Fruit fly (Drosophila melanogaster) whole organism, embryonic: ENCODE data around the gene CG14219.
A peak's percentile ranks its signal among the peaks of the same experiment; 100 is the strongest.

Source experiments
- B-H1 ChIP-seq: fragments of 200-800 bp; sonication (Bioruptor generic); IDR thresholded peaks from 3 replicates; pipeline ENCODE4 v1.3.6; 2022; ENCODE audit warnings: missing biosample characterization, missing genetic modification characterization
- Bgb ChIP-seq: fragments of 200-800 bp; sonication (Bioruptor generic); IDR thresholded peaks from 2 replicates; pipeline ENCODE4 v1.3.6; 2022; ENCODE audit warnings: missing biosample characterization, missing genetic modification characterization; ENCODE audit not compliant: partially characterized antibody
- BtbVII ChIP-seq: fragments of 200-800 bp; sonication (Bioruptor generic); optimal IDR thresholded peaks from 3 replicates; lab custom pipeline; 2017; ENCODE audit warnings: missing biosample characterization, mild to moderate bottlenecking, missing genetic modification characterization
- CG10431 ChIP-seq: fragments of 200-800 bp; sonication (Bioruptor generic); optimal IDR thresholded peaks from 3 replicates; lab custom pipeline; 2018; ENCODE audit warnings: missing biosample characterization, mild to moderate bottlenecking, missing genetic modification characterization
- CG16779 ChIP-seq: fragments of 200-800 bp; sonication (Bioruptor generic); IDR thresholded peaks from 2 replicates; pipeline ENCODE4 v1.3.6; 2022; ENCODE audit warnings: missing biosample characterization, missing genetic modification characterization
- CG17186 ChIP-seq: fragments of 200-800 bp; sonication (Bioruptor generic); optimal IDR thresholded peaks from 3 replicates; lab custom pipeline; 2017; ENCODE audit warnings: missing biosample characterization, missing genetic modification reagents, missing genetic modification characterization
- CG17328 ChIP-seq: fragments of 200-800 bp; sonication (Bioruptor generic); IDR thresholded peaks from 2 replicates; pipeline ENCODE4 v1.3.6; 2022; ENCODE audit warnings: missing biosample characterization, missing genetic modification characterization
- CG31441 ChIP-seq: fragments of 200-800 bp; sonication (Bioruptor generic); IDR thresholded peaks from 2 replicates; pipeline ENCODE4 v1.3.6; 2022; ENCODE audit warnings: missing biosample characterization, missing genetic modification characterization
- CG32767 ChIP-seq: fragments of 200-800 bp; sonication (Bioruptor generic); IDR thresholded peaks from 2 replicates; pipeline ENCODE4 v1.3.6; 2022; ENCODE audit warnings: missing biosample characterization, missing genetic modification characterization
- CG3726 ChIP-seq: fragments of 200-800 bp; sonication (Bioruptor generic); IDR thresholded peaks from 3 replicates; pipeline ENCODE4, ENCODE4 v1.3.6; 2022; ENCODE audit warnings: missing biosample characterization, missing genetic modification characterization
- CG4360 ChIP-seq: fragments of 200-800 bp; sonication (Bioruptor generic); IDR thresholded peaks from 2 replicates; pipeline ENCODE4 v1.3.6; 2022; ENCODE audit warnings: missing biosample characterization, missing genetic modification characterization
- CG4617 ChIP-seq: fragments of 200-800 bp; sonication (Bioruptor generic); optimal IDR thresholded peaks from 3 replicates; lab custom pipeline; 2016; ENCODE audit warnings: missing biosample characterization, missing genetic modification characterization, borderline replicate concordance
- CG6175 ChIP-seq: fragments of 200-800 bp; sonication (Bioruptor generic); IDR thresholded peaks from 3 replicates; pipeline ENCODE4 v1.3.6; 2022; ENCODE audit warnings: missing biosample characterization, missing genetic modification characterization
- CG7928 ChIP-seq: fragments of 200-800 bp; sonication (Bioruptor generic); optimal IDR thresholded peaks from 2 replicates; lab custom pipeline; 2017; ENCODE audit warnings: missing biosample characterization, mild to moderate bottlenecking, missing genetic modification characterization
- CG7987 ChIP-seq: fragments of 200-800 bp; sonication (Bioruptor generic); optimal IDR thresholded peaks from 2 replicates; lab custom pipeline; 2018; ENCODE audit warnings: missing biosample characterization, mild to moderate bottlenecking, missing genetic modification characterization, moderate library complexity
- CG8290 ChIP-seq, 3 experiments: fragments of 200-800 bp; sonication (Bioruptor generic); optimal IDR thresholded peaks; 2 replicates each; lab custom pipeline; 2016 to 2019; ENCODE audit warnings: missing biosample characterization in 3 of 3, missing genetic modification characterization in 3 of 3, mild to moderate bottlenecking in 2 of 3, moderate library complexity in 1 of 3
- CG9727 ChIP-seq: fragments of 200-800 bp; sonication (Bioruptor generic); optimal IDR thresholded peaks from 3 replicates; lab custom pipeline; 2017; ENCODE audit warnings: missing biosample characterization, mild to moderate bottlenecking, missing genetic modification characterization
- Chrac-16 ChIP-seq: fragments of 200-800 bp; sonication (Bioruptor generic); optimal IDR thresholded peaks from 3 replicates; lab custom pipeline; 2016; ENCODE audit warnings: missing biosample characterization, missing genetic modification characterization
- Deaf1 ChIP-seq: fragments of 200-800 bp; optimal IDR thresholded peaks from 3 replicates; lab custom pipeline; 2019; ENCODE audit warnings: missing biosample characterization, mild to moderate bottlenecking, missing genetic modification characterization, moderate library complexity
- GATAe ChIP-seq: fragments of 200-800 bp; sonication (Bioruptor generic); conservative IDR thresholded peaks from 2 replicates; pipeline ENCODE4 v1.3.6; 2022; ENCODE audit warnings: missing biosample characterization, missing genetic modification characterization
- H15 ChIP-seq: fragments of 200-800 bp; sonication (Bioruptor generic); IDR thresholded peaks from 3 replicates; pipeline ENCODE4 v1.3.6; 2022; ENCODE audit warnings: missing biosample characterization, missing genetic modification characterization
- HLHmδ ChIP-seq: fragments of 200-800 bp; sonication (Bioruptor generic); optimal IDR thresholded peaks from 2 replicates; lab custom pipeline; 2018; ENCODE audit warnings: missing biosample characterization, mild to moderate bottlenecking, missing genetic modification characterization, moderate library complexity
- Hr78 ChIP-seq, 2 experiments: fragments of 200-800 bp in 1 of 2; fragments of >200 bp in 1 of 2; sonication (Bioruptor generic) in 1 of 2; optimal IDR thresholded peaks; 2 replicates each; lab custom pipeline; 2017 to 2019; ENCODE audit warnings: missing biosample characterization in 2 of 2, missing genetic modification characterization in 2 of 2, mild to moderate bottlenecking in 1 of 2, moderate library complexity in 1 of 2
- MBD-R2 ChIP-seq: fragments of 200-800 bp; sonication (Bioruptor generic); IDR thresholded peaks from 2 replicates; pipeline ENCODE4 v1.3.6; 2022; ENCODE audit warnings: missing biosample characterization, missing genetic modification characterization
- Meics ChIP-seq: fragments of 200-800 bp; sonication (Bioruptor generic); optimal IDR thresholded peaks from 2 replicates; lab custom pipeline; 2017; ENCODE audit warnings: missing biosample characterization, mild to moderate bottlenecking, missing genetic modification characterization
- Myb ChIP-seq: fragments of 200-800 bp; sonication (Bioruptor generic); optimal IDR thresholded peaks from 2 replicates; lab custom pipeline; 2016; ENCODE audit warnings: missing biosample characterization, missing genetic modification characterization
- Poxn ChIP-seq: fragments of 200-800 bp; sonication (Bioruptor generic); IDR thresholded peaks from 2 replicates; pipeline ENCODE4 v1.3.6; 2022; ENCODE audit warnings: missing biosample characterization, missing genetic modification characterization
- Rx ChIP-seq: fragments of 200-800 bp; sonication (Bioruptor generic); IDR thresholded peaks from 2 replicates; pipeline ENCODE4 v1.3.6; 2022; ENCODE audit warnings: missing biosample characterization, missing genetic modification characterization
- Side ChIP-seq: fragments of 200-800 bp; sonication (Bioruptor generic); optimal IDR thresholded peaks from 2 replicates; lab custom pipeline; 2016; ENCODE audit warnings: missing biosample characterization, missing genetic modification characterization
- ac ChIP-seq: fragments of 200-800 bp; sonication (Bioruptor generic); optimal IDR thresholded peaks from 3 replicates; lab custom pipeline; 2017; ENCODE audit warnings: missing biosample characterization, mild to moderate bottlenecking, missing genetic modification characterization
- ase ChIP-seq: fragments of 200-800 bp; sonication (Bioruptor generic); IDR thresholded peaks from 3 replicates; pipeline ENCODE4 v1.3.6; 2022; ENCODE audit warnings: missing biosample characterization, missing genetic modification characterization
- cg ChIP-seq: fragments of 200-800 bp; sonication (Bioruptor generic); optimal IDR thresholded peaks from 3 replicates; lab custom pipeline; 2019; ENCODE audit warnings: missing biosample characterization, mild to moderate bottlenecking, missing genetic modification characterization, moderate library complexity
- chm ChIP-seq: fragments of 200-800 bp; sonication (Bioruptor generic); IDR thresholded peaks from 2 replicates; pipeline ENCODE4 v1.3.6; 2022; ENCODE audit warnings: missing biosample characterization, missing genetic modification characterization
- da ChIP-seq: fragments of 200-800 bp; sonication (Bioruptor generic); optimal IDR thresholded peaks from 2 replicates; lab custom pipeline; 2016; ENCODE audit warnings: missing biosample characterization, missing genetic modification characterization
- dati ChIP-seq: fragments of 200-800 bp; sonication (Bioruptor generic); IDR thresholded peaks from 2 replicates; pipeline ENCODE4 v1.3.6; 2022; ENCODE audit warnings: missing biosample characterization, missing genetic modification characterization
- gce ChIP-seq: fragments of 200-800 bp; sonication (Bioruptor generic); IDR thresholded peaks from 3 replicates; pipeline ENCODE4 v1.3.6; 2022; ENCODE audit warnings: missing biosample characterization, missing genetic modification characterization
- gcm2 ChIP-seq: fragments of 200-800 bp; sonication (Bioruptor generic); optimal IDR thresholded peaks from 2 replicates; lab custom pipeline; 2016; ENCODE audit warnings: missing biosample characterization, missing genetic modification characterization
- jing ChIP-seq: fragments of 200-800 bp; sonication (Bioruptor generic); optimal IDR thresholded peaks from 2 replicates; lab custom pipeline; 2018; ENCODE audit warnings: missing biosample characterization, mild to moderate bottlenecking, missing genetic modification characterization
- kay ChIP-seq: fragments of 200-800 bp; sonication (Bioruptor generic); optimal IDR thresholded peaks from 2 replicates; lab custom pipeline; 2016; ENCODE audit warnings: missing biosample characterization, missing genetic modification characterization
- lab ChIP-seq: fragments of 200-800 bp; sonication (Bioruptor generic); optimal IDR thresholded peaks from 3 replicates; lab custom pipeline; 2017; ENCODE audit warnings: missing biosample characterization, missing genetic modification characterization, mild to moderate bottlenecking, moderate library complexity, missing genetic modification reagents
- mam ChIP-seq: fragments of 200-800 bp; sonication (Bioruptor generic); optimal IDR thresholded peaks from 3 replicates; lab custom pipeline; 2016; ENCODE audit warnings: missing biosample characterization, missing genetic modification characterization
- mld ChIP-seq: fragments of 200-800 bp; sonication (Bioruptor generic); IDR thresholded peaks from 3 replicates; pipeline ENCODE4 v1.3.6; 2022; ENCODE audit warnings: missing biosample characterization, missing genetic modification characterization; ENCODE audit not compliant: partially characterized antibody
- nom ChIP-seq: fragments of 200-800 bp; sonication (Bioruptor generic); optimal IDR thresholded peaks from 2 replicates; lab custom pipeline; 2017; ENCODE audit warnings: missing biosample characterization, missing genetic modification characterization, mild to moderate bottlenecking, moderate library complexity, missing genetic modification reagents
- p53 ChIP-seq: fragments of 200-800 bp; sonication (Bioruptor generic); optimal IDR thresholded peaks from 2 replicates; lab custom pipeline; 2016; ENCODE audit warnings: missing biosample characterization, missing genetic modification characterization
- pros ChIP-seq: fragments of 200-800 bp; sonication (Bioruptor generic); optimal IDR thresholded peaks from 3 replicates; lab custom pipeline; 2019; ENCODE audit warnings: missing biosample characterization, mild to moderate bottlenecking, missing genetic modification characterization, moderate library complexity
- sisA ChIP-seq: fragments of 200-800 bp; sonication (Bioruptor generic); IDR thresholded peaks from 2 replicates; pipeline ENCODE4 v1.3.6; 2022; ENCODE audit warnings: missing biosample characterization, missing genetic modification characterization
- slp2 ChIP-seq: fragments of 200-800 bp; sonication (Bioruptor generic); optimal IDR thresholded peaks from 2 replicates; lab custom pipeline; 2016; ENCODE audit warnings: missing biosample characterization, missing genetic modification characterization
- sna ChIP-seq: fragments of 200-800 bp; sonication (Bioruptor generic); IDR thresholded peaks from 2 replicates; pipeline ENCODE4 v1.3.6; 2022; ENCODE audit warnings: missing biosample characterization, missing genetic modification characterization; ENCODE audit not compliant: partially characterized antibody
- ssp ChIP-seq: fragments of 200-800 bp; sonication (Bioruptor generic); IDR thresholded peaks from 2 replicates; pipeline ENCODE4 v1.3.6; 2022; ENCODE audit warnings: missing biosample characterization, missing genetic modification characterization
- z ChIP-seq: fragments of 200-800 bp; sonication (Bioruptor generic); IDR thresholded peaks from 3 replicates; pipeline ENCODE4 v1.3.6; 2022; ENCODE audit warnings: missing biosample characterization, missing genetic modification characterization
- zen ChIP-seq: fragments of 200-800 bp; sonication (Bioruptor generic); optimal IDR thresholded peaks from 3 replicates; lab custom pipeline; 2018; ENCODE audit warnings: missing biosample characterization, mild to moderate bottlenecking, missing genetic modification characterization, moderate library complexity

The CG14219 gene

DNA sequence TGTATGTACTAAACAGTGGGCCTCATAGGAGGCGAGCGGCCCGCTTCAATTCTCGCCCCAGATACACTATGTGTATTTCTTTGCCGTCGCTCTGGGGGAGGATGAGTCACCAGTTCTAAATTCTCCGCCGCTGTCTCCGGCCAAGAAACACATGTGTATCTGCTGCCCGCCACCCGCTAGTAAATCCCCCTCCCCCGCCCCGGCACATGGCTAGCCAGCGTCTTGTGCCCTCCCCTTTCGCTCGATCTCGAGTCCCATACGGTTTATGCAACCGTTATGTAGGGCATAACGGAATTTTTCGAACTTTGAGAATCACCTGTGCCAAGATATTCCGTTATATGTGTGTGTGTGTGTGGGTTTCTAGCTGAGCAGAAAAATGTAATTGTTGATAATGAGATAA lies 15.9 kb upstream of the CG14219 start (continued):
- TF ChIP-seq CG4360 (GFP tag; lab: Robert Waterston, UW) = no peak
- TF ChIP-seq Meics (GFP tag; lab: Kevin White, UChicago) = no peak
- TF ChIP-seq Poxn (GFP tag; lab: Robert Waterston, UW) = no peak
- TF ChIP-seq CG3726 = no peak
- TF ChIP-seq ac = no peak
- no peak for TF ChIP-seq CG7928 (GFP tag; lab: Kevin White, UChicago)
- TF ChIP-seq kay (GFP tag; lab: Kevin White, UChicago) = peak; percentile 80
- TF ChIP-seq Bgb (GFP tag; lab: Robert Waterston, UW) = peak; percentile 9; the same call in 1 of the 2 replicates
- no peak for TF ChIP-seq CG17328 (GFP tag; lab: Robert Waterston, UW)
- no peak for TF ChIP-seq ssp (GFP tag; lab: Robert Waterston, UW)
- no peak for TF ChIP-seq p53 (GFP tag; lab: Kevin White, UChicago)
- TF ChIP-seq CG16779 = no peak; the same call in 1 of the 2 replicates
- TF ChIP-seq Chrac-16 = no peak
- TF ChIP-seq BtbVII (GFP tag; lab: Kevin White, UChicago) = no peak
- TF ChIP-seq Deaf1 (tag; lab: Kevin White, UChicago) = no peak
- TF ChIP-seq CG8290 (GFP tag; optimal IDR thresholded peaks at IDR 0.05; lab: Kevin White, UChicago) = no peak
- TF ChIP-seq CG8290 (tag; optimal IDR thresholded peaks at IDR 0.05; lab: Kevin White, UChicago) = peak in 1 of 2 experiments; percentile 40
- TF ChIP-seq z = no peak
- no peak for TF ChIP-seq mld
- TF ChIP-seq gce (GFP tag; lab: Robert Waterston, UW) = no peak
- TF ChIP-seq GATAe (GFP tag; lab: Robert Waterston, UW) = no peak
- TF ChIP-seq Side (GFP tag; lab: Kevin White, UChicago) = no peak
- no peak for TF ChIP-seq chm (GFP tag; lab: Robert Waterston, UW)
- TF ChIP-seq Myb (GFP tag; lab: Kevin White, UChicago) = no peak
- no peak for TF ChIP-seq mam (GFP tag; lab: Kevin White, UChicago)
- no peak for TF ChIP-seq nom (GFP tag; lab: Kevin White, UChicago)
- no peak for TF ChIP-seq B-H1 (GFP tag; lab: Robert Waterston, UW)
- TF ChIP-seq CG32767 (GFP tag; lab: Robert Waterston, UW) = peak; percentile 49; the same call in 1 of the 2 replicates
- no peak for TF ChIP-seq CG7987 (GFP tag; lab: Kevin White, UChicago)
- no peak for TF ChIP-seq gcm2 (GFP tag; lab: Kevin White, UChicago)
- TF ChIP-seq CG4617 = no peak
- no peak for TF ChIP-seq ase (GFP tag; lab: Robert Waterston, UW)
- peak; percentile 83 for TF ChIP-seq pros
- TF ChIP-seq cg (GFP tag; lab: Kevin White, UChicago) = peak; percentile 23
- no peak for TF ChIP-seq da (GFP tag; lab: Kevin White, UChicago)
- TF ChIP-seq Hr78 (GFP tag; optimal IDR thresholded peaks at IDR 0.05; lab: Kevin White, UChicago) = no peak
- TF ChIP-seq CG9727 (GFP tag; lab: Kevin White, UChicago) = no peak
- no peak for TF ChIP-seq Rx (GFP tag; lab: Robert Waterston, UW)
- no peak for TF ChIP-seq dati (GFP tag; lab: Robert Waterston, UW)
- no peak for TF ChIP-seq CG31441 (GFP tag; lab: Robert Waterston, UW)
- no peak for TF ChIP-seq slp2 (GFP tag; lab: Kevin White, UChicago)
- TF ChIP-seq MBD-R2 (GFP tag; lab: Robert Waterston, UW) = no peak
- TF ChIP-seq CG6175 = peak; percentile 51; the same call in 2 of the 3 replicates
- TF ChIP-seq H15 (GFP tag; lab: Robert Waterston, UW) = no peak
- TF ChIP-seq zen = no peak
- TF ChIP-seq CG17186 (GFP tag; lab: Kevin White, UChicago) = no peak
- no peak for TF ChIP-seq jing (GFP tag; lab: Kevin White, UChicago)
- TF ChIP-seq sisA (GFP tag; lab: Robert Waterston, UW) = no peak
- peak; percentile 11 for TF ChIP-seq lab
- TF ChIP-seq sna (GFP tag; lab: Robert Waterston, UW) = no peak
- TF ChIP-seq HLHmδ = no peak
- no peak for TF ChIP-seq CG10431 (GFP tag; lab: Kevin White, UChicago)
